Worm (Caenorhabditis elegans) whole organism, midembryonic: ENCODE data around the gene C25E10.16.

ENCODE experiments used
- T22C8.4 ChIP-seq: fragments of 200-800 bp; sonication (Bioruptor generic); IDR thresholded peaks from 2 replicates; pipeline ENCODE4 v1.3.6; 2022; ENCODE audit warnings: missing genetic modification characterization, missing compliant biosample characterization
- cog-1 ChIP-seq: sonication (generic microtip); optimal IDR thresholded peaks from 2 replicates; lab custom pipeline; 2016; ENCODE audit warnings: missing genetic modification characterization, missing compliant biosample characterization

ce11 chrV:9096674-9097073, 37.3 kb upstream of the C25E10.16 start:
- TF ChIP-seq T22C8.4 (GFP tag; lab: Robert Waterston, UW) (no peak), cog-1 (tag; lab: Kevin White, UChicago) (no peak)
